Worm (Caenorhabditis elegans): ENCODE measurements around the gene cccp-1.

DNA sequence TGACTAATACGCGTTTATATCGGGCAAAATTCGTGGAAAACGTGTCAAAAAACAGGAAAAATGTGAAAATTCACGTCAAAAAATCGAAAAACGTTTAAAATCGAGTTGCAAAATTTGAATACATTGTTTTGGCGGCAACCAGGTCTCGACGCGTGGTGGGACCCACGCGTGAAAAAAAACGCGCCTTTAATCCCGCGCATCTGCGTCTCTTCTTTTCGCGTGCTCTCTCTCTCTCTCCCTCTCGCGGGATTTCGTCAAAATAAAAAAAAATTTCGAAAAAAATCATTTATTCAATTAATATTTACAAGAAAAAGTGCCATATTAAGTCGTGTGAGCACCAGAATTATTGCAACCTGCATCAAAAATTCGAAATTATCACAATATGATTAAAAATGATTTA, 19.4 kb upstream of the cccp-1 start, which contains the start of gene ani-1:
- no peak for TF ChIP-seq ama-1 (optimal IDR thresholded peaks at IDR 0.05)
- no peak for TF ChIP-seq ceh-13 (GFP tag; optimal IDR thresholded peaks at IDR 0.05)
